Worm (Caenorhabditis elegans): ENCODE data around the gene tsp-17.

ce11 chrX:3727274-3727673 is 46.3 kb downstream of the tsp-17 start, which contains the start of gene nlp-1:
- TF ChIP-seq ztf-11 (tag; optimal IDR thresholded peaks at IDR 0.05), result no peak
- no peak for TF ChIP-seq nhr-25 (tag; optimal IDR thresholded peaks at IDR 0.05)
- no peak for TF ChIP-seq aly-2 (tag; optimal IDR thresholded peaks at IDR 0.05)
- TF ChIP-seq unc-62 (GFP tag; optimal IDR thresholded peaks at IDR 0.05), result no peak
- TF ChIP-seq snpc-4 (tag; optimal IDR thresholded peaks at IDR 0.05), result no peak
- TF ChIP-seq nhr-77 (tag; optimal IDR thresholded peaks at IDR 0.05), result no peak
- no peak for TF ChIP-seq ama-1 (optimal IDR thresholded peaks at IDR 0.05)
- no peak for TF ChIP-seq elt-3 (tag; optimal IDR thresholded peaks at IDR 0.05)
- TF ChIP-seq lin-39 (tag; optimal IDR thresholded peaks at IDR 0.05), result no peak
- TF ChIP-seq dmd-4 (tag; optimal IDR thresholded peaks at IDR 0.05), result no peak
- TF ChIP-seq lin-11 (tag; optimal IDR thresholded peaks at IDR 0.05), result no peak
- TF ChIP-seq nhr-23 (tag; optimal IDR thresholded peaks at IDR 0.05), result no peak
- TF ChIP-seq ceh-16 (tag; optimal IDR thresholded peaks at IDR 0.05), result no peak
- no peak for TF ChIP-seq ztf-4 (tag; optimal IDR thresholded peaks at IDR 0.05)
